Worm (Caenorhabditis elegans) whole organism, L4 larva: ENCODE results near the gene plp-2.

ENCODE experiments used
- F10B5.3 ChIP-seq: sonication (generic microtip); optimal IDR thresholded peaks from 2 replicates; lab custom pipeline; 2016; ENCODE audit warnings: mild to moderate bottlenecking, missing genetic modification characterization, missing compliant biosample characterization
- F37D6.2 ChIP-seq: sonication (generic microtip); optimal IDR thresholded peaks from 2 replicates; lab custom pipeline; 2016; ENCODE audit warnings: mild to moderate bottlenecking, missing genetic modification characterization, missing compliant biosample characterization
- F49E8.2 ChIP-seq: sonication (generic microtip); optimal IDR thresholded peaks from 2 replicates; lab custom pipeline; 2016; ENCODE audit warnings: missing compliant biosample characterization, mild to moderate bottlenecking, missing genetic modification characterization, borderline replicate concordance
- R02D3.7 ChIP-seq: fragments of 150-350 bp; sonication (generic microtip); optimal IDR thresholded peaks from 3 replicates; lab custom pipeline; 2014; ENCODE audit warnings: missing biosample characterization, missing genetic modification characterization
- T20F7.1 ChIP-seq: fragments of 200-800 bp; sonication (Bioruptor generic); optimal IDR thresholded peaks from 2 replicates; lab custom pipeline; 2018; ENCODE audit warnings: mild to moderate bottlenecking, missing genetic modification characterization, missing compliant biosample characterization
- T26A8.4 ChIP-seq: fragments of 200-800 bp; sonication (Bioruptor generic); IDR thresholded peaks from 2 replicates; pipeline ENCODE4 v1.3.6; 2022; ENCODE audit warnings: missing genetic modification characterization, missing compliant biosample characterization
- Y5F2A.4 ChIP-seq: fragments of 200-800 bp; sonication (Bioruptor generic); optimal IDR thresholded peaks from 2 replicates; lab custom pipeline; 2018; ENCODE audit warnings: mild to moderate bottlenecking, missing genetic modification characterization, missing compliant biosample characterization
- Y75B8A.6 ChIP-seq: fragments of 200-800 bp; sonication (Bioruptor generic); IDR thresholded peaks from 2 replicates; pipeline ENCODE4 v1.3.6; 2022; ENCODE audit warnings: missing genetic modification reagents, missing genetic modification characterization, missing compliant biosample characterization
- ZK337.2 ChIP-seq: fragments of 200-800 bp; sonication (Bioruptor generic); IDR thresholded peaks from 2 replicates; pipeline ENCODE4 v1.3.6; 2022; ENCODE audit warnings: missing genetic modification reagents, missing genetic modification characterization, missing compliant biosample characterization
- ZK546.5 ChIP-seq, 2 experiments: sonication (generic microtip); optimal IDR thresholded peaks; 2 replicates each; lab custom pipeline; 2017; ENCODE audit warnings: missing biosample characterization in 2 of 2, missing genetic modification characterization in 2 of 2
- aha-1 ChIP-seq: fragments of 150-350 bp; peaks from one replicate; lab custom pipeline; 2014; ENCODE audit warnings: missing biosample characterization, missing genetic modification characterization
- aly-2 ChIP-seq: sonication (generic microtip); optimal IDR thresholded peaks from 2 replicates; lab custom pipeline; 2018; ENCODE audit warnings: missing biosample characterization, missing genetic modification characterization
- ama-1 ChIP-seq: fragments of 150-350 bp; optimal IDR thresholded peaks from 2 replicates; lab custom pipeline; 2014; ENCODE audit warnings: inconsistent platforms, mixed read lengths
- ceh-32 ChIP-seq: sonication (generic microtip); optimal IDR thresholded peaks from 2 replicates; lab custom pipeline; 2016; ENCODE audit warnings: mild to moderate bottlenecking, missing genetic modification characterization, missing compliant biosample characterization; ENCODE audit not compliant: poor library complexity
- ceh-44 ChIP-seq: fragments of 200-800 bp; sonication (Bioruptor generic); IDR thresholded peaks from 2 replicates; pipeline ENCODE4 v1.3.6; 2022; ENCODE audit warnings: missing genetic modification reagents, missing genetic modification characterization, missing compliant biosample characterization
- ceh-82 ChIP-seq: sonication (generic microtip); optimal IDR thresholded peaks from 2 replicates; lab custom pipeline; 2017; ENCODE audit warnings: missing biosample characterization, missing genetic modification characterization
- cey-2 ChIP-seq: sonication (generic microtip); optimal IDR thresholded peaks from 3 replicates; lab custom pipeline; 2017; ENCODE audit warnings: missing genetic modification characterization, mild to moderate bottlenecking, missing compliant biosample characterization, antibody characterized with exemption, borderline replicate concordance; ENCODE audit not compliant: insufficient read depth
- daf-12 ChIP-seq: fragments of 150-350 bp; optimal IDR thresholded peaks from 2 replicates; lab custom pipeline; 2014; ENCODE audit warnings: missing biosample characterization, missing genetic modification reagents, missing genetic modification characterization
- daf-8 ChIP-seq: fragments of 200-800 bp; sonication (Bioruptor generic); IDR thresholded peaks from 2 replicates; pipeline ENCODE4 v1.3.6; 2022; ENCODE audit warnings: missing genetic modification characterization, missing compliant biosample characterization
- dpl-1 ChIP-seq: fragments of 150-350 bp; optimal IDR thresholded peaks from 2 replicates; lab custom pipeline; 2014; ENCODE audit warnings: missing biosample characterization, missing genetic modification reagents, missing genetic modification characterization
- egl-27 ChIP-seq: sonication (generic microtip); optimal IDR thresholded peaks from 3 replicates; lab custom pipeline; 2017; ENCODE audit warnings: missing biosample characterization, missing genetic modification reagents, missing genetic modification characterization
- egl-43 ChIP-seq: fragments of 200-800 bp; sonication (Bioruptor generic); IDR thresholded peaks from 2 replicates; pipeline ENCODE4 v1.3.6; 2022; ENCODE audit warnings: missing genetic modification reagents, missing genetic modification characterization, missing compliant biosample characterization
- gei-8 ChIP-seq: fragments of 200-800 bp; sonication (Bioruptor generic); optimal IDR thresholded peaks from 2 replicates; lab custom pipeline; 2018; ENCODE audit warnings: mild to moderate bottlenecking, missing genetic modification characterization, missing compliant biosample characterization
- hif-1 ChIP-seq, 2 experiments: sonication (generic microtip); optimal IDR thresholded peaks; 2 replicates each; lab custom pipeline; 2016 to 2017; ENCODE audit warnings: missing compliant biosample characterization in 2 of 2, missing genetic modification characterization in 2 of 2, missing genetic modification reagents in 2 of 2, missing genotype in 2 of 2, mild to moderate bottlenecking in 1 of 2
- hlh-30 ChIP-seq: sonication (generic microtip); optimal IDR thresholded peaks from 2 replicates; lab custom pipeline; 2017; ENCODE audit warnings: antibody characterized with exemption, mild to moderate bottlenecking, missing genetic modification characterization, missing compliant biosample characterization; ENCODE audit not compliant: insufficient read depth
- hmg-1.1 ChIP-seq: fragments of 200-800 bp; sonication (Bioruptor generic); IDR thresholded peaks from 2 replicates; pipeline ENCODE4 v1.3.6; 2022; ENCODE audit warnings: missing genetic modification reagents, missing genetic modification characterization, missing compliant biosample characterization
- lin-29 ChIP-seq: fragments of 200-800 bp; sonication (Bioruptor generic); IDR thresholded peaks from 2 replicates; pipeline ENCODE4 v1.3.6; 2022; ENCODE audit warnings: missing genetic modification reagents, missing genetic modification characterization, missing compliant biosample characterization
- lin-39 ChIP-seq: fragments of 150-350 bp; optimal IDR thresholded peaks from 2 replicates; lab custom pipeline; 2014; ENCODE audit warnings: missing biosample characterization, missing genetic modification reagents, missing genetic modification characterization
- lir-3 ChIP-seq: sonication (generic microtip); optimal IDR thresholded peaks from 2 replicates; lab custom pipeline; 2016; ENCODE audit warnings: mild to moderate bottlenecking, missing genetic modification characterization, missing compliant biosample characterization
- lsy-2 ChIP-seq, 2 experiments: fragments of 150-350 bp in 1 of 2; sonication (generic microtip) in 1 of 2; optimal IDR thresholded peaks; 2 replicates each; lab custom pipeline; 2014 to 2017; ENCODE audit warnings: missing biosample characterization in 2 of 2, missing genetic modification characterization in 2 of 2
- madf-9 ChIP-seq: fragments of 200-800 bp; sonication (Bioruptor generic); conservative IDR thresholded peaks from 2 replicates; pipeline ENCODE4 v1.3.6; 2022; ENCODE audit warnings: missing genetic modification reagents, missing genetic modification characterization, missing compliant biosample characterization
- mdt-29 ChIP-seq: fragments of 200-800 bp; sonication (Bioruptor generic); IDR thresholded peaks from 2 replicates; pipeline ENCODE4 v1.3.6; 2022; ENCODE audit warnings: missing genetic modification reagents, missing genetic modification characterization, missing compliant biosample characterization
- mep-1 ChIP-seq: fragments of 150-350 bp; sonication (generic microtip); optimal IDR thresholded peaks from 3 replicates; lab custom pipeline; 2014; ENCODE audit warnings: missing biosample characterization, missing genetic modification characterization
- mes-2 ChIP-seq: sonication (generic microtip); optimal IDR thresholded peaks from 2 replicates; lab custom pipeline; 2016; ENCODE audit warnings: missing genotype, mild to moderate bottlenecking, missing genetic modification characterization, missing compliant biosample characterization; ENCODE audit not compliant: poor library complexity, severe bottlenecking
- nhr-10 ChIP-seq: fragments of 150-350 bp; optimal IDR thresholded peaks from 2 replicates; lab custom pipeline; 2014; ENCODE audit warnings: missing biosample characterization, missing genetic modification characterization
- nhr-102 ChIP-seq: sonication (generic microtip); optimal IDR thresholded peaks from 2 replicates; lab custom pipeline; 2016; ENCODE audit warnings: mild to moderate bottlenecking, missing genetic modification characterization, moderate library complexity, missing compliant biosample characterization
- nhr-11 ChIP-seq: fragments of 150-350 bp; optimal IDR thresholded peaks from 2 replicates; lab custom pipeline; 2014; ENCODE audit warnings: missing biosample characterization, missing genetic modification characterization
- nhr-237 ChIP-seq: sonication (generic microtip); optimal IDR thresholded peaks from 2 replicates; lab custom pipeline; 2017; ENCODE audit warnings: missing biosample characterization, missing genetic modification characterization
- nhr-41 ChIP-seq: fragments of 200-800 bp; sonication (Bioruptor generic); IDR thresholded peaks from 2 replicates; pipeline ENCODE4 v1.3.6; 2022; ENCODE audit warnings: missing genetic modification reagents, missing genetic modification characterization, missing compliant biosample characterization
- nhr-48 ChIP-seq: sonication (generic microtip); optimal IDR thresholded peaks from 2 replicates; lab custom pipeline; 2016; ENCODE audit warnings: mild to moderate bottlenecking, missing genetic modification characterization, missing compliant biosample characterization
- nhr-6 ChIP-seq: fragments of 150-350 bp; optimal IDR thresholded peaks from 2 replicates; lab custom pipeline; 2014; ENCODE audit warnings: missing biosample characterization, missing genetic modification characterization
- pqm-1 ChIP-seq: sonication (generic microtip); optimal IDR thresholded peaks from 2 replicates; lab custom pipeline; 2017; ENCODE audit warnings: missing biosample characterization, missing genetic modification characterization
- rbr-2 ChIP-seq: sonication (generic microtip); optimal IDR thresholded peaks from 2 replicates; lab custom pipeline; 2016; ENCODE audit warnings: missing genotype, missing genetic modification characterization, missing compliant biosample characterization
- set-16 ChIP-seq: fragments of 200-800 bp; sonication (Bioruptor generic); IDR thresholded peaks from 2 replicates; pipeline ENCODE4 v1.3.6; 2022; ENCODE audit warnings: missing genetic modification reagents, missing genetic modification characterization, missing compliant biosample characterization
- skn-1 ChIP-seq: fragments of 150-350 bp; optimal IDR thresholded peaks from 2 replicates; lab custom pipeline; 2014; ENCODE audit warnings: missing biosample characterization, missing genetic modification characterization
- spr-1 ChIP-seq: sonication (generic microtip); optimal IDR thresholded peaks from 2 replicates; lab custom pipeline; 2016; ENCODE audit warnings: mild to moderate bottlenecking, missing genetic modification characterization, missing compliant biosample characterization
- spr-3 ChIP-seq: fragments of 200-800 bp; sonication (Bioruptor generic); optimal IDR thresholded peaks from 2 replicates; lab custom pipeline; 2018; ENCODE audit warnings: mild to moderate bottlenecking, missing genetic modification characterization, missing compliant biosample characterization
- tag-97 ChIP-seq: fragments of 200-800 bp; sonication (Bioruptor generic); IDR thresholded peaks from 2 replicates; pipeline ENCODE4 v1.3.6; 2022; ENCODE audit warnings: missing genetic modification characterization, missing compliant biosample characterization
- unc-39 ChIP-seq: sonication (generic microtip); optimal IDR thresholded peaks from 2 replicates; lab custom pipeline; 2017; ENCODE audit warnings: missing biosample characterization, missing genetic modification characterization
- zag-1 ChIP-seq: fragments of 150-350 bp; optimal IDR thresholded peaks from 2 replicates; lab custom pipeline; 2014; ENCODE audit warnings: missing biosample characterization, missing genetic modification characterization
- zfp-2 ChIP-seq: sonication (generic microtip); optimal IDR thresholded peaks from 2 replicates; lab custom pipeline; 2016; ENCODE audit warnings: mild to moderate bottlenecking, missing genetic modification characterization, missing compliant biosample characterization
- zip-11 ChIP-seq: fragments of 200-800 bp; sonication (Bioruptor generic); IDR thresholded peaks from 2 replicates; pipeline ENCODE4 v1.3.6; 2022; ENCODE audit warnings: missing genetic modification characterization, missing compliant biosample characterization
- ztf-7 ChIP-seq: fragments of 150-350 bp; optimal IDR thresholded peaks from 2 replicates; lab custom pipeline; 2014; ENCODE audit warnings: missing biosample characterization, missing genetic modification characterization

plp-2 gene

DNA sequence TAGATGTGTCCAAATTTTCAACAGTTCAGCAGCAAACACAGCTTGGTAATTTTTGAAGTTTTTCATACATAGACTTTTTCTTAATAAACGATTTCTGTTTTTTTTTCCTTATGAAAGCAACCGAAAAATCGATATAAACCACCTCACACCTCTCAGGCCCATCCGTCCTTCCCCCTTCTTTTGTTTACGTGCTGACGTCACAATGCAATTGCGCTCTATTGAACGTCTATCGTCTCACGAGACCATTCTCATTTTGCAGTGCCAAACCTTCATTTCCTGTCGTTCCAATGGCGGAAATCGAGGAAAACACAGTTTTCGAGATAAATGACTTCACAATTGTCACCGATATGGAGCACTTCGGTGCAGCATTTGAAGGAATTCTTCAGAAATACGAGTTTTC lies 670 bp upstream of the plp-2 start, which contains the start of gene rbg-1 (continued):
- TF ChIP-seq rbr-2 (tag; lab: Kevin White, UChicago) (peak; percentile 78), cey-2 (tag; lab: Kevin White, UChicago) (no peak), zip-11 (no peak), ceh-44 (GFP tag; lab: Robert Waterston, UW) (0 out of 2 replicates have a peak, but pooled peaks have one; percentile 16), gei-8 (no peak), ceh-32 (tag; lab: Kevin White, UChicago) (no peak), nhr-237 (tag; lab: Kevin White, UChicago) (no peak), spr-3 (GFP tag; lab: Kevin White, UChicago) (no peak), ama-1 (lab: Kevin White, UChicago) (peak; percentile 13), daf-8 (GFP tag; lab: Robert Waterston, UW) (no peak), egl-27 (no peak), ztf-7 (tag; lab: Kevin White, UChicago) (no peak), R02D3.7 (no peak), nhr-6 (peak; percentile 88), F37D6.2 (no peak), mdt-29 (GFP tag; lab: Robert Waterston, UW) (no peak), ZK546.5 (tag; optimal IDR thresholded peaks at IDR 0.05; lab: Kevin White, UChicago) (no peak), nhr-41 (GFP tag; lab: Robert Waterston, UW) (no peak), Y75B8A.6 (GFP tag; lab: Robert Waterston, UW) (no peak), egl-43 (GFP tag; lab: Robert Waterston, UW) (no peak), set-16 (GFP tag; lab: Robert Waterston, UW) (no peak), hif-1 (tag; optimal IDR thresholded peaks at IDR 0.05; lab: Kevin White, UChicago) (peak in 1 of 2 experiments; percentile 45), nhr-10 (no peak), Y5F2A.4 (GFP tag; lab: Kevin White, UChicago) (no peak), spr-1 (tag; lab: Kevin White, UChicago) (no peak), hlh-30 (peak; percentile 97), dpl-1 (GFP tag; lab: Kevin White, UChicago) (peak; percentile 45), lsy-2 (tag; optimal IDR thresholded peaks at IDR 0.05; lab: Kevin White, UChicago) (peak in 1 of 2 experiments; percentile 78), mes-2 (tag; lab: Kevin White, UChicago) (peak; percentile 85), F10B5.3 (tag; lab: Kevin White, UChicago) (no peak), ceh-82 (no peak), F49E8.2 (tag; lab: Kevin White, UChicago) (no peak), mep-1 (tag; lab: Kevin White, UChicago) (peak; percentile 84), hmg-1.1 (GFP tag; lab: Robert Waterston, UW) (peak; percentile 59), skn-1 (tag; lab: Kevin White, UChicago) (no peak), lir-3 (no peak), aha-1 (tag; lab: Kevin White, UChicago) (peak; percentile 87), zag-1 (tag; lab: Kevin White, UChicago) (no peak), tag-97 (GFP tag; lab: Robert Waterston, UW) (no peak), aly-2 (tag; lab: Kevin White, UChicago) (no peak), lin-39 (no peak), nhr-11 (tag; lab: Kevin White, UChicago) (peak; percentile 65), ZK337.2 (GFP tag; lab: Robert Waterston, UW) (no peak), nhr-48 (tag; lab: Kevin White, UChicago) (no peak), zfp-2 (tag; lab: Kevin White, UChicago) (no peak), nhr-102 (tag; lab: Kevin White, UChicago) (peak; percentile 45), T26A8.4 (GFP tag; lab: Robert Waterston, UW) (peak; percentile 71), pqm-1 (tag; lab: Kevin White, UChicago) (peak; percentile 28), T20F7.1 (GFP tag; lab: Kevin White, UChicago) (no peak), madf-9 (GFP tag; lab: Robert Waterston, UW) (no peak), daf-12 (tag; lab: Kevin White, UChicago) (no peak), lin-29 (GFP tag; lab: Robert Waterston, UW) (no peak), unc-39 (tag; lab: Kevin White, UChicago) (no peak)
